Worm (Caenorhabditis elegans) whole organism, late embryonic: ENCODE results near the gene cpf-2.

Source experiments
- ceh-34 ChIP-seq: sonication (generic microtip); optimal IDR thresholded peaks from 2 replicates; lab custom pipeline; 2016; ENCODE audit warnings: mild to moderate bottlenecking, missing genetic modification characterization, missing compliant biosample characterization
- dve-1 ChIP-seq: sonication (generic microtip); optimal IDR thresholded peaks from 2 replicates; lab custom pipeline; 2017; ENCODE audit warnings: antibody characterized with exemption, mild to moderate bottlenecking, missing genetic modification characterization, missing compliant biosample characterization
- fax-1 ChIP-seq: sonication (generic microtip); optimal IDR thresholded peaks from 2 replicates; lab custom pipeline; 2016; ENCODE audit warnings: missing genotype, missing genetic modification characterization, missing compliant biosample characterization
- fkh-6 ChIP-seq: sonication (generic microtip); optimal IDR thresholded peaks from 2 replicates; lab custom pipeline; 2016; ENCODE audit warnings: missing genetic modification characterization, missing compliant biosample characterization
- nfya-1 ChIP-seq: sonication (generic microtip); optimal IDR thresholded peaks from 2 replicates; lab custom pipeline; 2017; ENCODE audit warnings: missing genetic modification characterization, mild to moderate bottlenecking, missing compliant biosample characterization, antibody characterized with exemption, moderate library complexity
- pat-9 ChIP-seq: fragments of 200-800 bp; sonication (Bioruptor generic); optimal IDR thresholded peaks from 2 replicates; lab custom pipeline; 2018; ENCODE audit warnings: mild to moderate bottlenecking, missing genetic modification characterization, moderate library complexity, missing compliant biosample characterization
- tbx-7 ChIP-seq: sonication (generic microtip); optimal IDR thresholded peaks from 2 replicates; lab custom pipeline; 2016; ENCODE audit warnings: missing genotype, missing genetic modification characterization, missing compliant biosample characterization
- unc-86 ChIP-seq: sonication (generic microtip); optimal IDR thresholded peaks from 2 replicates; lab custom pipeline; 2016; ENCODE audit warnings: missing genetic modification characterization, missing compliant biosample characterization
- zip-5 ChIP-seq: sonication (generic microtip); optimal IDR thresholded peaks from 2 replicates; lab custom pipeline; 2016; ENCODE audit warnings: missing genetic modification characterization, missing compliant biosample characterization

DNA sequence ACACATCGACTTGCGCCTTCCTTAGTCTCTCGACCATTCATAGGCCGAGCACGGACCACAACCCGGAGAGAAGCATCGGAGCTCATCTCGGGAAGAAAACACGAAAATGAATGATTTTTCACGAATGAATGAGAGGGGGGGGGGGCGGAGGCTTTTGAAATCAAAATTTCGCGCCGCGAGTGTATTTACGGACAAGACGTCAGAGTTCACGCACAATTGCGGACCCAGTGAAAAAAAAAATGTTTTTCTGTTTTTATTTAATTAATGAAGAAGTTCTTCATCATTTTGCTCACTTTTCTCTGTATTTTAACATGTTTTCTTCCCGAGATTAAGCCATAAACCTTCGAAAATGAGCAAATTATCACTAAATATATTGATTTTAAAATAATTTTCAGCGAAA lies 38.4 kb upstream of the cpf-2 start, which contains the start of the genes klp-19 and slc-36.1:
- TF ChIP-seq unc-86 (no peak), fkh-6 (tag; lab: Kevin White, UChicago) (no peak), pat-9 (no peak), ceh-34 (tag; lab: Kevin White, UChicago) (peak; percentile 12), zip-5 (tag; lab: Kevin White, UChicago) (no peak), tbx-7 (tag; lab: Kevin White, UChicago) (no peak), fax-1 (tag; lab: Kevin White, UChicago) (no peak), nfya-1 (tag; lab: Kevin White, UChicago) (peak; percentile 42), dve-1 (tag; lab: Kevin White, UChicago) (no peak)
